Fruit fly (Drosophila melanogaster): ENCODE data around the gene CG15369.

The CG15369 gene

dm6 chrX:9201866-9202681, 14.6 kb upstream of the CG15369 start (continued):
- no peak for TF ChIP-seq pan (optimal IDR thresholded peaks at IDR 0.05)
- peak in 1 of 2 experiments; percentile 78 for TF ChIP-seq pan (GFP tag; optimal IDR thresholded peaks at IDR 0.05 in 1 of 2, IDR thresholded peaks at IDR 0.05 in 1 of 2)
- TF ChIP-seq Pdp1 (GFP tag; optimal IDR thresholded peaks at IDR 0.05) = no peak
- no peak for TF ChIP-seq CG10654 (GFP tag; optimal IDR thresholded peaks at IDR 0.05)
- no peak for TF ChIP-seq Neu2 (GFP tag; optimal IDR thresholded peaks at IDR 0.05; ENCODE audit: borderline replicate concordance)
- no peak for TF ChIP-seq kah (GFP tag; optimal IDR thresholded peaks at IDR 0.05)
- peak; percentile 63 for TF ChIP-seq Xrp1 (GFP tag; IDR thresholded peaks at IDR 0.05)
- no peak for TF ChIP-seq btn (GFP tag; optimal IDR thresholded peaks at IDR 0.05)
- TF ChIP-seq tin (GFP tag; optimal IDR thresholded peaks at IDR 0.05) = peak; percentile 9
- TF ChIP-seq CG7987 (GFP tag; optimal IDR thresholded peaks at IDR 0.05) = peak; percentile 71
- no peak for TF ChIP-seq Elba2 (GFP tag; optimal IDR thresholded peaks at IDR 0.05)
- no peak for TF ChIP-seq CG2129 (GFP tag; IDR thresholded peaks at IDR 0.05; ENCODE audit: partially characterized antibody)
- peak; percentile 57 for TF ChIP-seq CG10979 (tag; optimal IDR thresholded peaks at IDR 0.05)
- no peak for TF ChIP-seq trh (GFP tag; optimal IDR thresholded peaks at IDR 0.05)
- peak; percentile 88 for TF ChIP-seq Atf6 (GFP tag; IDR thresholded peaks at IDR 0.05)
- peak; percentile 19 for TF ChIP-seq gcm (GFP tag; optimal IDR thresholded peaks at IDR 0.05)
- TF ChIP-seq CG13287 (GFP tag; IDR thresholded peaks at IDR 0.05; ENCODE audit: partially characterized antibody) = no peak
- TF ChIP-seq tap (tag; optimal IDR thresholded peaks at IDR 0.05) = peak; percentile 30
- TF ChIP-seq bsh (GFP tag; optimal IDR thresholded peaks at IDR 0.05) = peak in 1 of 2 experiments; percentile 39
- TF ChIP-seq Poxn (GFP tag; IDR thresholded peaks at IDR 0.05) = peak; percentile 65; the same call in 1 of the 2 replicates
- no peak for TF ChIP-seq Scr (GFP tag; IDR thresholded peaks at IDR 0.05; ENCODE audit: partially characterized antibody)
- no peak for TF ChIP-seq CG15479 (GFP tag; optimal IDR thresholded peaks at IDR 0.05)
- no peak for TF ChIP-seq Camta (GFP tag; optimal IDR thresholded peaks at IDR 0.05)
- no peak for TF ChIP-seq peb (GFP tag; IDR thresholded peaks at IDR 0.05)
- peak; percentile 86 for TF ChIP-seq HHEX (GFP tag; optimal IDR thresholded peaks at IDR 0.05)
- no peak for TF ChIP-seq Bgb (GFP tag; IDR thresholded peaks at IDR 0.05; ENCODE audit: partially characterized antibody)
- peak; percentile 96 for TF ChIP-seq CG15601 (tag; optimal IDR thresholded peaks at IDR 0.05)
- peak; percentile 53; the same call in 1 of the 2 replicates for TF ChIP-seq CG43689 (GFP tag; IDR thresholded peaks at IDR 0.05)
- no peak for TF ChIP-seq z (GFP tag; IDR thresholded peaks at IDR 0.05)
- TF ChIP-seq ewg (GFP tag; optimal IDR thresholded peaks at IDR 0.05) = peak; percentile 12
- peak; percentile 78 for TF ChIP-seq CG4730 (GFP tag; IDR thresholded peaks at IDR 0.05)
- TF ChIP-seq CG12104 (GFP tag; optimal IDR thresholded peaks at IDR 0.05) = peak; percentile 43
- TF ChIP-seq CG1832 (GFP tag; optimal IDR thresholded peaks at IDR 0.05) = no peak
- peak; percentile 37 for TF ChIP-seq CG6654 (GFP tag; optimal IDR thresholded peaks at IDR 0.05)
- TF ChIP-seq NC2β (GFP tag; optimal IDR thresholded peaks at IDR 0.05) = no peak
- no peak for TF ChIP-seq repo (GFP tag; optimal IDR thresholded peaks at IDR 0.05)
- peak; percentile 81 for TF ChIP-seq CG7839 (tag; optimal IDR thresholded peaks at IDR 0.05)
- no peak for TF ChIP-seq kni (GFP tag; optimal IDR thresholded peaks at IDR 0.05)
- peak; percentile 78 for TF ChIP-seq HmgZ (tag; optimal IDR thresholded peaks at IDR 0.05)
- TF ChIP-seq CoRest (tag; optimal IDR thresholded peaks at IDR 0.05) = peak; percentile 76
- no peak for TF ChIP-seq chinmo (GFP tag; IDR thresholded peaks at IDR 0.05; ENCODE audit: partially characterized antibody)
- TF ChIP-seq CG16815 (GFP tag; optimal IDR thresholded peaks at IDR 0.05) = peak; percentile 68
- TF ChIP-seq dysf (GFP tag; IDR thresholded peaks at IDR 0.05) = peak; percentile 91
- no peak for TF ChIP-seq ftz-f1 (GFP tag; optimal IDR thresholded peaks at IDR 0.05)
- peak; percentile 67 for TF ChIP-seq CG10267 (tag; optimal IDR thresholded peaks at IDR 0.05)
- peak; percentile 47; the same call in 1 of the 2 replicates for TF ChIP-seq onecut (GFP tag; IDR thresholded peaks at IDR 0.05)
- TF ChIP-seq CG13296 (GFP tag; optimal IDR thresholded peaks at IDR 0.05) = peak; percentile 64
- peak; percentile 13 for TF ChIP-seq pzg (GFP tag; optimal IDR thresholded peaks at IDR 0.05)

Measured in whole organism, embryonic.